Worm (Caenorhabditis elegans): ENCODE data around the gene seld-1.

DNA sequence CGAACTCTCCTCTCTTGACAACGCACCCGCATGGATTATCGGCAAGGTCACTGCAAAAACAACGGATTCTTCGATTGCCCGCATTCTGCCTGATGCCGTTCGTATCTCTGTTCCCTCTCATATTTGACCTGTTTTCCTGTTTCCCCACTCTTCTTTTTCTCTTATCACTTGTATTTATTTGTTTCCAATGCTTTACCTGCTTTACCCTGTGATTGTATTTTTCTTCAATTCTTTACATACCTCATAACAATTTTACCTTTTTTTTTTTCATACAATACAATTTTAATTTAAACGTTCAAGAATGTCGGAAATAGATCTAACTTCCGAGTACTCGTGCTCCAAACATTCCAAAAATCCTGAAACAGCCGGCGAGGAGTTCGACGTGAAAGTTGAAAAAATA lies 3.7 kb downstream of the seld-1 start, which contains the start of gene afmd-2:
- TF ChIP-seq elt-1 (tag; optimal IDR thresholded peaks at IDR 0.05; ENCODE audit: borderline replicate concordance, insufficient read depth) (no peak), bed-3 (GFP tag; optimal IDR thresholded peaks at IDR 0.05) (no peak), blmp-1 (tag; optimal IDR thresholded peaks at IDR 0.05) (no peak), nhr-12 (tag; optimal IDR thresholded peaks at IDR 0.05) (no peak), elt-3 (tag; optimal IDR thresholded peaks at IDR 0.05) (no peak), snpc-4 (tag; optimal IDR thresholded peaks at IDR 0.05) (no peak)

Measured in whole organism, mixed stage, embryonic.